Worm (Caenorhabditis elegans): Measurements from ENCODE around the gene arrd-19.

Gene arrd-19

DNA sequence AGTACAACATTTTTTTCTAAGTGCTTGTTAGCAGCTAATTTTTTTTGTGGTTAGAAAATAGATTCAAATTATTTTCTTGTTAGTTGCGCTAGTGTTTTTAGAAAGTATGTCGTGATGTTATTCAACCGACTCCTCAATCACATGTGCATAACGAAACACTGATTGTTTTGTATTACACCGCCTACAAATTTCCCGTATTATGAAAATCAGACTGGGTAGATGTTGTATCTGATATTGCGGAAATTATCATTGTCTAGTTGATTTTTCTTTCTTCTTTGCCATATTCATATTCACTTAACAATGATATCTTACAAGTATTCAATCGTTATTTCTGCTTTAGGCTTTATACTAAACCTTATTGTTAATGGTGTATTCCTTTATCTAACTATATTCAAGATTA lies 36.0 kb upstream of the arrd-19 start, which contains the start of gene str-63 (continued):
- TF ChIP-seq nhr-102 (tag; optimal IDR thresholded peaks at IDR 0.05) = no peak
- no peak for TF ChIP-seq cey-2 (tag; optimal IDR thresholded peaks at IDR 0.05; ENCODE audit: borderline replicate concordance, insufficient read depth)

DNA sequence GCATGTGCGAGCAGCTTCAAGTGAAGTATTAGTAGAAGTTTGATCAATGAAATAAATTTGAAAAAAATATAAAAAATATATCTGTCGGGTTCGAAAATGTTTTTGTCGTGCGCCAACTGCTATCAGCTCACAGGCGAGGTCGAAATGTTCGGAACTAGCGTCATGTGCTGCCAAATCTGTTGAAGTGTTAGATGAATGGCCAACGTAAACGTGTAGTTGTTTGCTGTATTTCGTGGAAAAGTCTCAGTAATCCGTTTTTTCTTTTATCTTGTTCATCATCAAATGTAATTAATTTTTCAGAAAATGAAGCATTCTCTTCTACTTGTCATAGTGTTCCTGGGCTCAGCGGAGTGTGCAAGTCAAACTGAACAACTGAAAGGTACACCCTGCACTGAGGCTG lies 34.6 kb upstream of the arrd-19 start, which contains the start of gene C17B7.15:
Gene C17B7.15, plus strand, starts transcription at position 301 of the 400 bp plus-strand sequence.
- no peak for TF ChIP-seq Y48G9A.11 (GFP tag; IDR thresholded peaks at IDR 0.05)
- TF ChIP-seq daf-16 (GFP tag; optimal IDR thresholded peaks at IDR 0.05) = peak in 1 of 2 experiments; percentile 60
- TF ChIP-seq daf-16 (tag; optimal IDR thresholded peaks at IDR 0.05) = no peak
- no peak for TF ChIP-seq cey-2 (tag; optimal IDR thresholded peaks at IDR 0.05; ENCODE audit: borderline replicate concordance, insufficient read depth)

DNA sequence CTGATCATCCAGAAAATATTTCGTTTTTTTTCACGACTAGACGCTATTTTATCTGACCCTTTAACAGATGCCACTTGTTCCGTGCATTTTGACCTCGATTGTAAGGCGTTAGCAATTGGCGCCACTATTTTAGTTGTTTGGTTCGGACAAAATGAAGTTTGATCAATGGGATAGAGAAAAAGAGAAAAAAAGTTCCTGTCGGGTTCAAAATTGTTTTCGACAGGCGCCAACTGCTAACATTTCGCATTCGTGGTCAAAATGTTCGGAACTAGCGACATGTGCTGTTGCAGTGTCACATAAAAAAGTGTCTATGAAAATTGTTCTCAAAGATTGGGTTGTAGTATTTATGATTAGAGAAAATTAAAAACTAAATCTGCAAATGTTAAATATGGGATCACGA lies 32.2 kb upstream of the arrd-19 start:
- TF ChIP-seq daf-16 (GFP tag; optimal IDR thresholded peaks at IDR 0.05) = peak in 1 of 2 experiments; percentile 82
- no peak for TF ChIP-seq daf-16 (tag; optimal IDR thresholded peaks at IDR 0.05)
- peak; percentile 40 for TF ChIP-seq aha-1 (tag)
- 0 out of 2 replicates have a peak, but pooled peaks have one; percentile 47 for TF ChIP-seq ceh-20 (GFP tag; IDR thresholded peaks at IDR 0.05)
- peak; percentile 2 for TF ChIP-seq nhr-48 (tag; optimal IDR thresholded peaks at IDR 0.05)
- TF ChIP-seq dmd-6 (GFP tag; IDR thresholded peaks at IDR 0.05) = peak; percentile 58
- peak; percentile 64 for TF ChIP-seq hlh-11 (tag; optimal IDR thresholded peaks at IDR 0.05)
- TF ChIP-seq set-16 (GFP tag; IDR thresholded peaks at IDR 0.05) = no peak
- TF ChIP-seq lin-13 (GFP tag; optimal IDR thresholded peaks at IDR 0.05) = no peak

DNA sequence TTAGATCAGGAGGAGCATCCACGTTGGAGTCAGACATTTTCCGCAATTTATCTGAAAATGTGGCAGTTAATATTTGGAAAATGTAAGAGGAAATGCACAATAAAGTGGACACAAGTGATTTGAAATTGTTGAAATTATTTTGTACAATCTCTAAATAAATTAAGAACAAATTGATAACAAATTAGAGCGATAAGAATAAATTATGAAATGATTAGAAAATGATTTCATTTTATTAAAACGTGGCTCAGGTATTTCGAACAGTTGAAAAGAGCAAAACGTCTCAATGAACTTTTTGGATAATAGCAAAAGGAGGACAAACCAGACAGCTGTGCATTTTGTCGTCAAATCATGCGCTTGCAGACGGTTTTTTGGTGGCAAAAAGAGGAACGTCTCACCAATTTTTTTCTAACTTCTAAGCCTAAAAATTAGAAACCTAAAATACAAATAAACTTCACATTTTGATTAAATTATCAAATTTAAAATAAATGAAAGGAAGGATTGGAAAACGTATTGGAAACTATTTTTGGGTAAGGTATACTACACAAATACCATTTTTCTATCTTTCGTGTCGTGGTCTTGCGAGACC lies 31.2 kb upstream of the arrd-19 start, which contains the start of gene fbxa-65:
Gene fbxa-65, minus strand, starts transcription at position 51 of the 586 bp plus-strand sequence.
- no peak for TF ChIP-seq tag-97 (GFP tag; IDR thresholded peaks at IDR 0.05)
- TF ChIP-seq ZK546.5 (tag; optimal IDR thresholded peaks at IDR 0.05) = no peak
- no peak for TF ChIP-seq nhr-25 (tag; optimal IDR thresholded peaks at IDR 0.05; ENCODE audit: borderline replicate concordance, insufficient read depth)
- TF ChIP-seq aha-1 (tag) = peak; percentile 94
- TF ChIP-seq nhr-28 (tag; optimal IDR thresholded peaks at IDR 0.05) = peak; percentile 23
- TF ChIP-seq nhr-76 (tag; optimal IDR thresholded peaks at IDR 0.05) = no peak
- no peak for TF ChIP-seq rbr-2 (tag; optimal IDR thresholded peaks at IDR 0.05)

DNA sequence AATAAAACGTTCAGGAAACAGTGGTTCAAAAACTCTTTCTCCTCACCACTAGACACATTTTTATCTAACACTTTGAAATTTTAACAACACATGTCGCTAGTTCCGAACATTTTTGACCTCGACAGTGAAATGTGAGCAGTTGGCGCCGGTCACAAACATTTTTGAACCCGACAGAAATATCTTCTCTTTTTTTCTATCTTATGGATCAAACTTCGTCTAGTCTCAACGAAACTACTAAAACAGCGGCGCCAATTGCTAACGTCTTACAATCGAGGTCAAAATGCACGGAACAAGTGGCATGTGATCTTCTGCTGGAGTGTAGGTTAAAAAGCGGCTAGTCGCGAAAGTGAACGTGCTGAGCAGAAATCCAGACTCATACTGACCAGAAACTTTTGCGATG lies 28.7 kb upstream of the arrd-19 start:
- TF ChIP-seq hlh-11 (tag; optimal IDR thresholded peaks at IDR 0.05) (peak; percentile 67), hlh-30 (tag; optimal IDR thresholded peaks at IDR 0.05; ENCODE audit: insufficient read depth) (peak; percentile 17), zfp-2 (tag; optimal IDR thresholded peaks at IDR 0.05) (no peak), hif-1 (tag; optimal IDR thresholded peaks at IDR 0.05) (peak in 1 of 2 experiments; percentile 59), dmd-9 (GFP tag; IDR thresholded peaks at IDR 0.05) (no peak), nhr-48 (tag; optimal IDR thresholded peaks at IDR 0.05) (no peak), unc-62 (GFP tag; optimal IDR thresholded peaks at IDR 0.05 in 1 of 2) (peak in 1 of 2 experiments; percentile 88), unc-62 (tag; optimal IDR thresholded peaks at IDR 0.05) (no peak), pha-4 (GFP tag; IDR thresholded peaks at IDR 0.05) (no peak), pha-4 (tag; optimal IDR thresholded peaks at IDR 0.05) (no peak), nhr-102 (tag; optimal IDR thresholded peaks at IDR 0.05) (no peak), nhr-237 (tag; optimal IDR thresholded peaks at IDR 0.05) (no peak), cey-2 (tag; optimal IDR thresholded peaks at IDR 0.05; ENCODE audit: borderline replicate concordance, insufficient read depth) (no peak), aha-1 (tag) (peak; percentile 62), lin-15B (tag; optimal IDR thresholded peaks at IDR 0.05) (no peak), dmd-6 (GFP tag; IDR thresholded peaks at IDR 0.05) (peak; percentile 22; the same call in 1 of the 2 replicates), nhr-10 (tag; optimal IDR thresholded peaks at IDR 0.05) (no peak), F44E2.7 (GFP tag; IDR thresholded peaks at IDR 0.05) (no peak), vab-7 (GFP tag; IDR thresholded peaks at IDR 0.05) (no peak), nhr-11 (tag; optimal IDR thresholded peaks at IDR 0.05) (peak; percentile 36), ceh-20 (GFP tag; IDR thresholded peaks at IDR 0.05) (0 out of 2 replicates have a peak, but pooled peaks have one; percentile 75), daf-16 (GFP tag; optimal IDR thresholded peaks at IDR 0.05) (peak in 1 of 2 experiments; percentile 30), daf-16 (tag; optimal IDR thresholded peaks at IDR 0.05) (no peak)
